Worm (Caenorhabditis elegans): ENCODE data around the gene B0272.4.

The B0272.4 gene

DNA sequence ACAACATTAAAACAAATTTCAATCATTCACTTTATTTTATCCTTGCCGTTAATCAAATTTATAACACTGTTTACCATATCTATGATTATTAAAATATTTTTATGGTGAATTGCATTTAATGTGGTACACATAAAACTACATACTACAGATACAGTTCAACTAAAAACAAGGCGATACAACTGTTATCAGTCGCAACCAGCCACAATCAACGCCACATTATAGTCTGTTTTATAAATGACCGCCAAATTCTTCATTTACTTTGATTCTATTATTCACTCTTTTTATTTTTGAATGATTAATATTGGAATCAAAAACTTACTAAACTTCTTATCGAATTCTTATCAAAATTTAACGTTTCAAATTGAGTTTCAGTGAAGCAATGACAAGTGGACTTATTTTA is at the start of gene B0272.4:
Gene B0272.4 (plus strand): TSS at position 373 of the 400 bp plus-strand sequence.
- TF ChIP-seq cog-1 (tag; optimal IDR thresholded peaks at IDR 0.05) (no peak), med-1 (GFP tag; optimal IDR thresholded peaks at IDR 0.05; ENCODE audit: insufficient read depth) (no peak), flt-1 (GFP tag; IDR thresholded peaks at IDR 0.05) (no peak), ztf-29 (GFP tag; IDR thresholded peaks at IDR 0.05) (no peak), ref-1 (GFP tag; conservative IDR thresholded peaks at IDR 0.05) (no peak), tab-1 (GFP tag; IDR thresholded peaks at IDR 0.05) (no peak), T22C8.4 (GFP tag; IDR thresholded peaks at IDR 0.05) (no peak), klf-2 (GFP tag; conservative IDR thresholded peaks at IDR 0.05) (no peak)

DNA sequence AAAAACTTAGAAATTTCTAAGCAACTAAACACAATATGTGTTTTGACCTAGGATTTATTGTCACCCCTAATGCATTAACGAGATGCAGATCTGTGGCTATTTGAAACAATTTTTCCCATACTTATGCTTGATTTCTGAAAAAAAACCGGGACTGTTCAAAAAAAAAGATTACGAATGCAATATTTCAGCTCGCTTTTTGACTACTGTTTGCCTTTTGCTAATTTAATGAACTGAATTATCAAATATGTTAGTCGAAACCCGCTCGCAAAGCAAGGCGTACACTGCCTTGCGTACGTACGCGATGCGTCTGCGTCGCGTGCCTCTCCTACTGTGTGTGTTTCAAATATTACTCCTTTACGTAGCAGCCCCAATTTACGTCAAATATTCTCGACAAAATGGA is 41.2 kb upstream of the B0272.4 start, which contains the start of gene C23F12.4:
Gene C23F12.4 (plus strand): TSS at position 301 of the 400 bp plus-strand sequence.
- TF ChIP-seq ztf-23 (GFP tag; IDR thresholded peaks at IDR 0.05), result no peak
- TF ChIP-seq flt-1 (GFP tag; IDR thresholded peaks at IDR 0.05), result no peak
- TF ChIP-seq ztf-29 (GFP tag; IDR thresholded peaks at IDR 0.05), result no peak
- TF ChIP-seq med-1 (GFP tag; optimal IDR thresholded peaks at IDR 0.05; ENCODE audit: insufficient read depth), result no peak
- no peak for TF ChIP-seq tab-1 (GFP tag; IDR thresholded peaks at IDR 0.05)
- TF ChIP-seq T22C8.4 (GFP tag; IDR thresholded peaks at IDR 0.05), result no peak
- TF ChIP-seq klf-2 (GFP tag; conservative IDR thresholded peaks at IDR 0.05), result no peak
- no peak for TF ChIP-seq cog-1 (tag; optimal IDR thresholded peaks at IDR 0.05)
- no peak for TF ChIP-seq ref-1 (GFP tag; conservative IDR thresholded peaks at IDR 0.05)

ce11 chrX:9388686-9389085 is 39.5 kb upstream of the B0272.4 start:
- TF ChIP-seq T22C8.4 (GFP tag; IDR thresholded peaks at IDR 0.05) (no peak), cog-1 (tag; optimal IDR thresholded peaks at IDR 0.05) (no peak), flt-1 (GFP tag; IDR thresholded peaks at IDR 0.05) (no peak), klf-2 (GFP tag; conservative IDR thresholded peaks at IDR 0.05) (no peak), ref-1 (GFP tag; conservative IDR thresholded peaks at IDR 0.05) (no peak)

DNA sequence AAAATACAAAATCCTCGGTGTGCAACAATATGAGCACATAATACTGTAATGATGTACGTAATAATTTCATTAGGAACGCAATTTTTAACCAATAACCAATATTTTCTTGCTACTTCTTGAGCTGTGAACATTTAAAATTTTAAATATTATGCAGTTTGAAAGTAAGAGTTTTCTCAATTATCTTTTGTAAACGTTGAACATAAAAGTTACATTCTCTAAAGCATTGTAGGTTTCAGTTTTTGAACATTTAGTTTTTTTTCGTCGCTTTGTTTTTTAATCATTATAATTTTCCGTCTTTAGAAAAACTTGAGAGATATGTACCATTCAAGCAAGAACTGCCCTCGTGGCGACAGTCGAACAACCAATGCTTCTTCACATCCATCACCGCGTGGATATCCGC is 36.9 kb upstream of the B0272.4 start, which contains the start of gene C23F12.3:
Gene C23F12.3 (plus strand): TSS at position 301 of the 400 bp plus-strand sequence.
- no peak for TF ChIP-seq cog-1 (tag; optimal IDR thresholded peaks at IDR 0.05)
- TF ChIP-seq ztf-23 (GFP tag; IDR thresholded peaks at IDR 0.05), result no peak
- TF ChIP-seq klf-2 (GFP tag; conservative IDR thresholded peaks at IDR 0.05), result no peak
- no peak for TF ChIP-seq ztf-29 (GFP tag; IDR thresholded peaks at IDR 0.05)
- TF ChIP-seq flt-1 (GFP tag; IDR thresholded peaks at IDR 0.05), result no peak
- TF ChIP-seq tab-1 (GFP tag; IDR thresholded peaks at IDR 0.05), result no peak
- no peak for TF ChIP-seq med-1 (GFP tag; optimal IDR thresholded peaks at IDR 0.05; ENCODE audit: insufficient read depth)
- no peak for TF ChIP-seq T22C8.4 (GFP tag; IDR thresholded peaks at IDR 0.05)
- no peak for TF ChIP-seq ref-1 (GFP tag; conservative IDR thresholded peaks at IDR 0.05)

- TF ChIP-seq ztf-23 (GFP tag; IDR thresholded peaks at IDR 0.05), result no peak
- no peak for TF ChIP-seq flt-1 (GFP tag; IDR thresholded peaks at IDR 0.05)
- TF ChIP-seq klf-2 (GFP tag; conservative IDR thresholded peaks at IDR 0.05), result no peak
- no peak for TF ChIP-seq T22C8.4 (GFP tag; IDR thresholded peaks at IDR 0.05)
- TF ChIP-seq med-1 (GFP tag; optimal IDR thresholded peaks at IDR 0.05; ENCODE audit: insufficient read depth), result no peak
- no peak for TF ChIP-seq tab-1 (GFP tag; IDR thresholded peaks at IDR 0.05)
- no peak for TF ChIP-seq ztf-29 (GFP tag; IDR thresholded peaks at IDR 0.05)
- TF ChIP-seq cog-1 (tag; optimal IDR thresholded peaks at IDR 0.05), result no peak
- no peak for TF ChIP-seq ref-1 (GFP tag; conservative IDR thresholded peaks at IDR 0.05)
These were observed 34.5 kb upstream of the B0272.4 start, which contains the start of gene C23F12.9 for ce11 chrX:9393750-9394149. Gene C23F12.9 (plus strand): TSS chrX:9394050.

ce11 chrX:9397401-9397800 is 30.8 kb upstream of the B0272.4 start, which contains the start of gene fln-2:
Gene fln-2 (plus strand): TSS chrX:9397701.
- TF ChIP-seq flt-1 (GFP tag; IDR thresholded peaks at IDR 0.05), result no peak
- TF ChIP-seq med-1 (GFP tag; optimal IDR thresholded peaks at IDR 0.05; ENCODE audit: insufficient read depth), result no peak
- TF ChIP-seq cog-1 (tag; optimal IDR thresholded peaks at IDR 0.05), result no peak

DNA sequence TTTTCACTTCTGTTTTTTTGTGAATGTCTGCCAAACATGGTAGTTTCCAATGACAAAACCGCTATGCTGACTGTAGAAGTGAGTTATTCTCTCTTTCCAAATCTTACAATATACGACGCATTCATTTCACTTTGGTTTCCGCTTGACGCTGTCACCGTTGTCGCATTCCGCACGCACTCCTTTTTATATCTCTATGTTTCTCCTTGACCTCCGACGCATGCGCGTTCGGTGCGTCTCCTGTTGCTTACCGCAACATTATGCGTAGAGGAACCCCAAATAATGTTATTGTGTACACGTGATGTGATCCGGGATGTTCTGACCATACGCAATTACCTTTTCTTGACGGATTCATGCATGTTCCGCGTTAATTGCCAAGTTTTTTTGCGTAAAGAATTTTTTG is 26.3 kb upstream of the B0272.4 start:
- no peak for TF ChIP-seq cog-1 (tag; optimal IDR thresholded peaks at IDR 0.05)
- TF ChIP-seq ref-1 (GFP tag; conservative IDR thresholded peaks at IDR 0.05), result no peak
- TF ChIP-seq flt-1 (GFP tag; IDR thresholded peaks at IDR 0.05), result 0 out of 2 replicates have a peak, but pooled peaks have one; percentile 61
- TF ChIP-seq ztf-23 (GFP tag; IDR thresholded peaks at IDR 0.05), result no peak

DNA sequence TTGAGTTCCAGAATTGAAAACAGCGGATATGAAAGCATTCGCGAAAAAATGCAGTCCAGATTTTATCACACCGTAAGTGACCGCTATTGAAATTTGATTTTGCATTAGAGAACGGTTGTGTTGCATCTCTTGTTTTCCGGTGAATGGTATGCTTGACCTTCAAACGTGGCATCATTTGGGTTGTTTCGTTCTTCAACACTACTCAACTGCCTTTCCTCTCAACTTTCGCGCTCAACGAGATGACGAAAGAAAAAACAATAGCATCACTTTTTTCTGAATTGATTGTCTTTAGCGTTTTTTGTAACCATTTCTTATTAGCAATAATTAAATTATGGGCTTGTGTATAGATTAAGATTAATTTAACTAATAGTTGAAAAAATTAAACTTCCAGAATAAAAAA is 25.8 kb upstream of the B0272.4 start:
- TF ChIP-seq med-1 (GFP tag; optimal IDR thresholded peaks at IDR 0.05; ENCODE audit: insufficient read depth), result no peak
- no peak for TF ChIP-seq ztf-29 (GFP tag; IDR thresholded peaks at IDR 0.05)
- no peak for TF ChIP-seq tab-1 (GFP tag; IDR thresholded peaks at IDR 0.05)
- no peak for TF ChIP-seq T22C8.4 (GFP tag; IDR thresholded peaks at IDR 0.05)
- no peak for TF ChIP-seq ref-1 (GFP tag; conservative IDR thresholded peaks at IDR 0.05)
- TF ChIP-seq cog-1 (tag; optimal IDR thresholded peaks at IDR 0.05), result no peak
- no peak for TF ChIP-seq klf-2 (GFP tag; conservative IDR thresholded peaks at IDR 0.05)
- no peak for TF ChIP-seq ztf-23 (GFP tag; IDR thresholded peaks at IDR 0.05)

ce11 chrX:9403622-9404255 is 24.5 kb upstream of the B0272.4 start:
- no peak for TF ChIP-seq klf-2 (GFP tag; conservative IDR thresholded peaks at IDR 0.05)
- no peak for TF ChIP-seq med-1 (GFP tag; optimal IDR thresholded peaks at IDR 0.05; ENCODE audit: insufficient read depth)
- no peak for TF ChIP-seq T22C8.4 (GFP tag; IDR thresholded peaks at IDR 0.05)
- no peak for TF ChIP-seq ref-1 (GFP tag; conservative IDR thresholded peaks at IDR 0.05)
- no peak for TF ChIP-seq cog-1 (tag; optimal IDR thresholded peaks at IDR 0.05)

DNA sequence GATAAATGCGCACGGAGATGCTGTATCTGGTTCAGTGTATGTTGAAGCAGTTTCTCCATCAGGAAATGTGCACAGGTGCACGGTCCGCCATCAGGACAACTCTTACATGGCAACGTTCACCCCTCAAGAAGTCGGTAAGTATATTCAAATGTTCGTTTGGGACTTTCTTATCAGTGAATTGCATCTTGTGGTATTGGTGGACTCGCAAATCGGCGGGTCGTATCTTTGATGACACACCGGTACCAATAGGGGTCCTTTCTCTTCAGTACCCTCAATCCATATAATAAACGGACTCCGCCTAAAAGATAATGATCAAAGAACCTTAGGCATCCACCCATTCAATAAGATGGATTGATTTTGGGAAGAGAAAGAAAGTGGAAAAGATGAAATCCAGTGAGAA is 22.3 kb upstream of the B0272.4 start:
- TF ChIP-seq flt-1 (GFP tag; IDR thresholded peaks at IDR 0.05) (no peak), ztf-23 (GFP tag; IDR thresholded peaks at IDR 0.05) (no peak), ztf-29 (GFP tag; IDR thresholded peaks at IDR 0.05) (no peak), ref-1 (GFP tag; conservative IDR thresholded peaks at IDR 0.05) (no peak), klf-2 (GFP tag; conservative IDR thresholded peaks at IDR 0.05) (no peak)

Measured in whole organism, midembryonic.